Fruit fly (Drosophila melanogaster): ENCODE data around the gene Sgt.

Gene Sgt

DNA sequence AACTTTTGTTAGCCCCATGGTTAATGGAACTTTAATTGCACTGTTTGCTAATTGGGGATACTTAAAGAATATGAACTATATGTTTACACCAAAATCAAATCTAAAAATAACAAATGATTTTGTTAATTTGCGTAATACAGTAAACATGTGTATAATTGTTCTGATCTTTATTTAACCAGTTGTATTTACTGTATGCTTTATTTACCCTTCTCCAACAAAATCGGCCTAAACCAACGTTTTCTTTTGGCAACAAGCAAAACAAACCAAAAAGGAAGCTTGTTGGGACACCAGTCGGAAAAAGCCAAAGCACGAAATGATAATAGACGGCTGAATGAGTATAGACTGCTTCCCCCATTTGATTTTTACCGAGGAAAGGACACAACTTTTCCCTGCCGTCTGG lies 773 bp upstream of the Sgt start (continued):
- TF ChIP-seq CG18619 (GFP tag; optimal IDR thresholded peaks at IDR 0.05) (peak; percentile 68), CG4617 (GFP tag; optimal IDR thresholded peaks at IDR 0.05; ENCODE audit: borderline replicate concordance) (no peak), wdn (GFP tag; IDR thresholded peaks at IDR 0.05) (peak; percentile 47; the same call in 1 of the 2 replicates), CG13775 (GFP tag; optimal IDR thresholded peaks at IDR 0.05) (no peak), CG7928 (GFP tag; optimal IDR thresholded peaks at IDR 0.05) (peak; percentile 44), Asciz (GFP tag; optimal IDR thresholded peaks at IDR 0.05) (no peak), CG16813 (GFP tag; IDR thresholded peaks at IDR 0.05; ENCODE audit: partially characterized antibody) (no peak), zfh2 (GFP tag; optimal IDR thresholded peaks at IDR 0.05) (peak; percentile 33), CG15514 (GFP tag; optimal IDR thresholded peaks at IDR 0.05) (peak; percentile 86), pita (GFP tag; optimal IDR thresholded peaks at IDR 0.05) (no peak), exex (tag; optimal IDR thresholded peaks at IDR 0.05) (peak; percentile 33), CG2202 (tag; optimal IDR thresholded peaks at IDR 0.05) (no peak), Dll (GFP tag; IDR thresholded peaks at IDR 0.05; ENCODE audit: partially characterized antibody) (no peak), dati (GFP tag; IDR thresholded peaks at IDR 0.05) (no peak), sqz (GFP tag; optimal IDR thresholded peaks at IDR 0.05) (no peak), CG8281 (tag; optimal IDR thresholded peaks at IDR 0.05) (no peak), CG2678 (tag; optimal IDR thresholded peaks at IDR 0.05) (peak; percentile 83), CG7357 (GFP tag; IDR thresholded peaks at IDR 0.05) (no peak), D19B (GFP tag; optimal IDR thresholded peaks at IDR 0.05) (peak; percentile 62), lilli (GFP tag; optimal IDR thresholded peaks at IDR 0.05) (peak; percentile 8), CG13123 (GFP tag; optimal IDR thresholded peaks at IDR 0.05) (no peak), fd3F (GFP tag; optimal IDR thresholded peaks at IDR 0.05) (peak; percentile 89), CG14860 (GFP tag; IDR thresholded peaks at IDR 0.05; ENCODE audit: partially characterized antibody) (no peak), emc (GFP tag; optimal IDR thresholded peaks at IDR 0.05) (peak; percentile 13), CG6765 (GFP tag; optimal IDR thresholded peaks at IDR 0.05) (peak; percentile 77), CG7987 (GFP tag; optimal IDR thresholded peaks at IDR 0.05) (peak; percentile 80), HHEX (GFP tag; optimal IDR thresholded peaks at IDR 0.05) (peak; percentile 76), Scr (GFP tag; IDR thresholded peaks at IDR 0.05; ENCODE audit: partially characterized antibody) (no peak), CG9609 (GFP tag; optimal IDR thresholded peaks at IDR 0.05) (no peak), Sry-δ (GFP tag; optimal IDR thresholded peaks at IDR 0.05) (peak; percentile 14), B-H2 (GFP tag; optimal IDR thresholded peaks at IDR 0.05) (peak; percentile 89), CG3407 (GFP tag; optimal IDR thresholded peaks at IDR 0.05) (no peak), CG11456 (GFP tag; IDR thresholded peaks at IDR 0.05) (peak; percentile 73; the same call in 1 of the 3 replicates), sug (tag; optimal IDR thresholded peaks at IDR 0.05) (peak; percentile 66), yki (optimal IDR thresholded peaks at IDR 0.05) (no peak), MTF-1 (GFP tag; optimal IDR thresholded peaks at IDR 0.05; ENCODE audit: borderline replicate concordance) (peak; percentile 28), CG12391 (tag; optimal IDR thresholded peaks at IDR 0.05) (peak; percentile 9), fu2 (GFP tag; optimal IDR thresholded peaks at IDR 0.05) (peak; percentile 34), CG11247 (GFP tag; IDR thresholded peaks at IDR 0.05) (peak; percentile 64), CG4854 (GFP tag; optimal IDR thresholded peaks at IDR 0.05) (peak; percentile 66), HLH4C (GFP tag; IDR thresholded peaks at IDR 0.05; ENCODE audit: partially characterized antibody) (no peak), CG6813 (GFP tag; optimal IDR thresholded peaks at IDR 0.05) (peak; percentile 85), CG17328 (GFP tag; IDR thresholded peaks at IDR 0.05) (no peak), CG15269 (tag; optimal IDR thresholded peaks at IDR 0.05) (peak; percentile 56), CG34422 (GFP tag; IDR thresholded peaks at IDR 0.05) (peak; percentile 42; the same call in 1 of the 3 replicates), CG14014 (GFP tag; IDR thresholded peaks at IDR 0.05) (peak; percentile 53; the same call in 1 of the 2 replicates), Hr39 (optimal IDR thresholded peaks at IDR 0.05) (no peak), CG7556 (GFP tag; optimal IDR thresholded peaks at IDR 0.05) (peak; percentile 52), CG10979 (tag; optimal IDR thresholded peaks at IDR 0.05) (no peak), Max (GFP tag; optimal IDR thresholded peaks at IDR 0.05) (no peak)
